Worm (Caenorhabditis elegans) whole organism, young adult: ENCODE data around the gene B0507.1.
A peak's percentile ranks its signal among the peaks of the same experiment; 100 is the strongest.

Experiments
- B0019.2 ChIP-seq: fragments of 200-800 bp; sonication (Bioruptor generic); conservative IDR thresholded peaks from 2 replicates; pipeline ENCODE4 v1.3.6; 2022; ENCODE audit warnings: missing genetic modification reagents, missing genetic modification characterization, missing compliant biosample characterization
- C06A6.2 ChIP-seq: fragments of 200-800 bp; sonication (Bioruptor generic); conservative IDR thresholded peaks from 2 replicates; pipeline ENCODE4 v1.3.6; 2022; ENCODE audit warnings: missing genetic modification characterization, missing compliant biosample characterization
- C17E4.6 ChIP-seq: fragments of 200-800 bp; sonication (Bioruptor generic); IDR thresholded peaks from 2 replicates; pipeline ENCODE4 v1.3.6; 2022; ENCODE audit warnings: missing genetic modification reagents, missing genetic modification characterization, missing compliant biosample characterization
- T26A5.8 ChIP-seq: sonication (generic microtip); optimal IDR thresholded peaks from 2 replicates; lab custom pipeline; 2016; ENCODE audit warnings: missing genetic modification characterization, missing compliant biosample characterization
- Y53F4B.3 ChIP-seq: fragments of 200-800 bp; sonication (Bioruptor generic); IDR thresholded peaks from 2 replicates; pipeline ENCODE4 v1.3.6; 2022; ENCODE audit warnings: missing genetic modification reagents, missing genetic modification characterization, missing compliant biosample characterization
- Y56A3A.18 ChIP-seq: fragments of 200-800 bp; sonication (Bioruptor generic); IDR thresholded peaks from 2 replicates; pipeline ENCODE4 v1.3.6; 2022; ENCODE audit warnings: missing genetic modification reagents, missing genetic modification characterization, missing compliant biosample characterization
- Y67H2A.10 ChIP-seq: fragments of 200-800 bp; sonication (Bioruptor generic); conservative IDR thresholded peaks from 2 replicates; pipeline ENCODE4 v1.3.6; 2022; ENCODE audit warnings: missing genetic modification reagents, missing genetic modification characterization, missing compliant biosample characterization
- Y95B8A.8 ChIP-seq: fragments of 200-800 bp; sonication (Bioruptor generic); IDR thresholded peaks from 2 replicates; pipeline ENCODE4 v1.3.6; 2022; ENCODE audit warnings: missing genetic modification reagents, missing genetic modification characterization, missing compliant biosample characterization
- akir-1 ChIP-seq: fragments of 200-800 bp; sonication (Bioruptor generic); optimal IDR thresholded peaks from 2 replicates; lab custom pipeline; 2018; ENCODE audit warnings: mild to moderate bottlenecking, missing genetic modification characterization, moderate library complexity, missing compliant biosample characterization
- ama-1 ChIP-seq, 3 experiments: fragments of 150-350 bp in 1 of 3; sonication (generic microtip) in 2 of 3; optimal IDR thresholded peaks; 2 replicates each; lab custom pipeline; 2014 to 2018; ENCODE audit warnings: missing biosample characterization in 2 of 3, missing genetic modification characterization in 2 of 3, missing genetic modification reagents in 2 of 3
- attf-5 ChIP-seq: fragments of 200-800 bp; sonication (Bioruptor generic); optimal IDR thresholded peaks from 2 replicates; lab custom pipeline; 2018; ENCODE audit warnings: mild to moderate bottlenecking, missing genetic modification characterization, missing compliant biosample characterization
- attf-6 ChIP-seq: fragments of 200-800 bp; sonication (Bioruptor generic); IDR thresholded peaks from 2 replicates; pipeline ENCODE4 v1.3.6; 2022; ENCODE audit warnings: missing genetic modification reagents, missing genetic modification characterization, missing compliant biosample characterization
- cebp-1 ChIP-seq, 2 experiments: fragments of 200-800 bp in 1 of 2; sonication (Bioruptor generic) in 1 of 2; sonication (generic microtip) in 1 of 2; IDR thresholded peaks in 1 of 2; optimal IDR thresholded peaks in 1 of 2; 2 replicates each; pipeline versions ENCODE4 v1.3.6 to Lab custom; 2017 to 2022; ENCODE audit warnings: missing compliant biosample characterization in 2 of 2, missing genetic modification characterization in 2 of 2, mild to moderate bottlenecking in 1 of 2, missing genetic modification reagents in 1 of 2, moderate library complexity in 1 of 2
- ceh-27 ChIP-seq: fragments of 200-800 bp; sonication (Bioruptor generic); optimal IDR thresholded peaks from 2 replicates; lab custom pipeline; 2018; ENCODE audit warnings: mild to moderate bottlenecking, missing genetic modification characterization, moderate library complexity, missing compliant biosample characterization
- ceh-91 ChIP-seq: fragments of 200-800 bp; sonication (Bioruptor generic); IDR thresholded peaks from 2 replicates; pipeline ENCODE4 v1.3.6; 2022; ENCODE audit warnings: missing genetic modification reagents, missing genetic modification characterization, missing compliant biosample characterization
- die-1 ChIP-seq: sonication (generic microtip); optimal IDR thresholded peaks from 2 replicates; lab custom pipeline; 2016; ENCODE audit warnings: missing genotype, mild to moderate bottlenecking, missing genetic modification characterization, missing compliant biosample characterization
- dpff-1 ChIP-seq: sonication (generic microtip); optimal IDR thresholded peaks from 2 replicates; lab custom pipeline; 2017; ENCODE audit warnings: mild to moderate bottlenecking, missing genetic modification characterization, missing compliant biosample characterization
- egl-44 ChIP-seq: fragments of 200-800 bp; sonication (Bioruptor generic); IDR thresholded peaks from 2 replicates; pipeline ENCODE4 v1.3.6; 2022; ENCODE audit warnings: missing genetic modification reagents, missing genetic modification characterization, missing compliant biosample characterization
- egrh-3 ChIP-seq: fragments of 200-800 bp; sonication (Bioruptor generic); IDR thresholded peaks from 2 replicates; pipeline ENCODE4 v1.3.6; 2022; ENCODE audit warnings: missing genetic modification reagents, missing genetic modification characterization, missing compliant biosample characterization
- ets-4 ChIP-seq: fragments of 200-800 bp; sonication (Bioruptor generic); optimal IDR thresholded peaks from 2 replicates; lab custom pipeline; 2018; ENCODE audit warnings: mild to moderate bottlenecking, missing genetic modification characterization, missing compliant biosample characterization
- hmg-1.2 ChIP-seq: fragments of 200-800 bp; sonication (Bioruptor generic); IDR thresholded peaks from 2 replicates; pipeline ENCODE4 v1.3.6; 2022; ENCODE audit warnings: missing genetic modification reagents, missing genetic modification characterization, missing compliant biosample characterization
- hrde-1 ChIP-seq: sonication (generic microtip); optimal IDR thresholded peaks from 2 replicates; lab custom pipeline; 2016; ENCODE audit warnings: missing genetic modification characterization, mild to moderate bottlenecking, missing compliant biosample characterization, moderate library complexity, missing genotype, missing genetic modification reagents, borderline replicate concordance
- hsf-1 ChIP-seq: fragments of 200-800 bp; sonication (Bioruptor generic); IDR thresholded peaks from 2 replicates; pipeline ENCODE4 v1.3.6; 2022; ENCODE audit warnings: missing genetic modification reagents, missing genetic modification characterization, missing compliant biosample characterization
- lag-1 ChIP-seq: fragments of 200-800 bp; sonication (Bioruptor generic); IDR thresholded peaks from 2 replicates; pipeline ENCODE4 v1.3.6; 2022; ENCODE audit warnings: missing genetic modification reagents, missing genetic modification characterization, missing compliant biosample characterization
- let-526 ChIP-seq: fragments of 200-800 bp; sonication (Bioruptor generic); IDR thresholded peaks from 2 replicates; pipeline ENCODE4 v1.3.6; 2022; ENCODE audit warnings: missing genetic modification reagents, missing genetic modification characterization, missing compliant biosample characterization
- lir-1 ChIP-seq: fragments of 200-800 bp; sonication (Bioruptor generic); conservative IDR thresholded peaks from 2 replicates; pipeline ENCODE4 v1.3.6; 2022; ENCODE audit warnings: missing genetic modification reagents, missing genetic modification characterization, missing compliant biosample characterization
- lsy-27 ChIP-seq: sonication (generic microtip); optimal IDR thresholded peaks from 2 replicates; lab custom pipeline; 2017; ENCODE audit warnings: missing genetic modification characterization, mild to moderate bottlenecking, missing compliant biosample characterization, antibody characterized with exemption, missing genotype, borderline replicate concordance; ENCODE audit not compliant: insufficient read depth
- mcd-1 ChIP-seq: fragments of 200-800 bp; sonication (Bioruptor generic); IDR thresholded peaks from 2 replicates; pipeline ENCODE4 v1.3.6; 2022; ENCODE audit warnings: missing genetic modification reagents, missing genetic modification characterization, missing compliant biosample characterization
- mel-28 ChIP-seq: sonication (generic microtip); optimal IDR thresholded peaks from 2 replicates; lab custom pipeline; 2016; ENCODE audit warnings: borderline replicate concordance, mild to moderate bottlenecking, missing genetic modification characterization, missing compliant biosample characterization
- mxl-1 ChIP-seq: sonication (generic microtip); optimal IDR thresholded peaks from 2 replicates; lab custom pipeline; 2016; ENCODE audit warnings: missing genetic modification characterization, missing compliant biosample characterization
- nhr-179 ChIP-seq: sonication (generic microtip); optimal IDR thresholded peaks from 2 replicates; lab custom pipeline; 2016; ENCODE audit warnings: mild to moderate bottlenecking, missing genetic modification characterization, missing compliant biosample characterization
- nhr-80 ChIP-seq: sonication (generic microtip); optimal IDR thresholded peaks from 2 replicates; lab custom pipeline; 2016; ENCODE audit warnings: missing genetic modification characterization, missing compliant biosample characterization
- rpc-1 ChIP-seq, 2 experiments: fragments of 150-350 bp in 1 of 2; sonication (generic microtip) in 1 of 2; optimal IDR thresholded peaks; 2 replicates each; lab custom pipeline; 2014 to 2018; ENCODE audit warnings: missing biosample characterization in 1 of 2, missing genetic modification characterization in 1 of 2, missing genetic modification reagents in 1 of 2, missing genotype in 1 of 2
- sdz-38 ChIP-seq: sonication (generic microtip); optimal IDR thresholded peaks from 2 replicates; lab custom pipeline; 2016; ENCODE audit warnings: missing genotype, missing genetic modification characterization, missing compliant biosample characterization
- tlf-1 ChIP-seq: fragments of 200-800 bp; sonication (Bioruptor generic); optimal IDR thresholded peaks from 2 replicates; lab custom pipeline; 2018; ENCODE audit warnings: mild to moderate bottlenecking, missing genetic modification characterization, missing compliant biosample characterization
- zfh-2 ChIP-seq: fragments of 200-800 bp; sonication (Bioruptor generic); conservative IDR thresholded peaks from 2 replicates; pipeline ENCODE4 v1.3.6; 2022; ENCODE audit warnings: missing genetic modification reagents, missing genetic modification characterization, missing compliant biosample characterization
- zim-3 ChIP-seq: sonication (generic microtip); optimal IDR thresholded peaks from 2 replicates; lab custom pipeline; 2017; ENCODE audit warnings: mild to moderate bottlenecking, missing genetic modification characterization, moderate library complexity, missing compliant biosample characterization
- ztf-28 ChIP-seq: fragments of 200-800 bp; sonication (Bioruptor generic); IDR thresholded peaks from 2 replicates; pipeline ENCODE4 v1.3.6; 2022; ENCODE audit warnings: missing genetic modification reagents, missing genetic modification characterization, missing compliant biosample characterization

Gene B0507.1

ce11 chrV:8771599-8771998, 4.8 kb upstream of the B0507.1 start, which contains the start of gene srx-115 (continued):
- no peak for TF ChIP-seq mel-28 (tag; lab: Kevin White, UChicago)

DNA sequence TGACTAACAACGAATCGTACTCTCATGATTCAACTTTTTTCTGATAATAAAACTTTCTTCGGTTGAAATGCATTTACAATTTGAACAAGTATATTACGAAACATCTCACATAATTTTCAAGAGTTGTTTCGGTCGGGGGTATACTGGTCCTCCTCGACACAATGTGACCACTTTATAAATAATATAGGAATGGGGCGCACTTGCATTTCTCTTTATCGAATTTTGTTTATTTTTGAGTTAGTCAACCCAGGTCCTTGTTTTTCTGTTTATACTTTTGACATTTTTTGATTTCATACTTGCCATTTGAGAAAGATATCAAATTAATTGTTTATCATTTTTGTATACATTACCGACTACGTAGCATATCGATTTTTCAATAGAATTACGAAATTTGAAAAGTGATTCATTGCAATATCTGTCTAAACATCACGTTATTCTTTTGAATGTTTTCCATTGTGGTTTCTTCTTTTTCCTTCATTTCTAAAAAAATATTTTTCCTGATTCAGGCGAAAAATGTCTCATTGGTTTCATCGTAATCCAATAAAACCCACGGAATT, 2.5 kb upstream of the B0507.1 start, which contains the start of gene B0507.2:
Gene B0507.2 (plus strand): TSS at position 507 of the 557 bp plus-strand sequence.
- TF ChIP-seq nhr-80 (tag; lab: Kevin White, UChicago) (peak; percentile 36), ets-4 (GFP tag; lab: Kevin White, UChicago) (no peak), sdz-38 (no peak), let-526 (GFP tag; lab: Robert Waterston, UW) (no peak), hrde-1 (tag; lab: Kevin White, UChicago) (no peak), lsy-27 (tag; lab: Kevin White, UChicago) (no peak), egrh-3 (GFP tag; lab: Robert Waterston, UW) (no peak), ceh-27 (GFP tag; lab: Kevin White, UChicago) (peak; percentile 53), hsf-1 (GFP tag; lab: Robert Waterston, UW) (no peak), akir-1 (GFP tag; lab: Kevin White, UChicago) (no peak), cebp-1 (GFP tag; IDR thresholded peaks at IDR 0.05; lab: Robert Waterston, UW) (no peak), cebp-1 (tag; optimal IDR thresholded peaks at IDR 0.05; lab: Kevin White, UChicago) (peak; percentile 76)
- TF ChIP-seq, all 124 proteins: peak for 3

DNA sequence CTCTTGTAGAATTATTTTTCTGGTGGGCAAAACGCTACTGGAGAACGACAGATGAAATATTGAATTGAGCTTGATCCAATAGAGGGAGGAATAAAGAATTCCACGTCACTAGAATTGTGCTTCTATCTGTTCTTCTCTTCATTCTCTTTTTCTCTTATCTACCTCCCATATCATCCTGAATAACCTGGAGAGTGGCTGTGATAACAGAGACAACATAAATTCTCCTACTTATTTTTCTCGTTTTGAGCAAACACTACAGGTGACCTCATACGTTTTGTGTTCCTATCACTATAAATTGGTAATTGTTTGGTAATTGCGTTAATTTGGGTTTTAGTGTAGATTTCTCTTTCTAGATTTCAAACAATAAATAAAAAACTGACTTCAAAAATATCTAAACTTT, 4.8 kb downstream of the B0507.1 start:
- peak; percentile 33 for TF ChIP-seq nhr-80 (tag; lab: Kevin White, UChicago)
- TF ChIP-seq rpc-1 (optimal IDR thresholded peaks at IDR 0.05; lab: Kevin White, UChicago), result no peak
- no peak for TF ChIP-seq rpc-1 (tag; optimal IDR thresholded peaks at IDR 0.05; lab: Kevin White, UChicago)

ce11 chrV:8782112-8782511, 5.7 kb downstream of the B0507.1 start:
- TF ChIP-seq ceh-27 (GFP tag; lab: Kevin White, UChicago), result peak; percentile 8
- no peak for TF ChIP-seq C06A6.2 (GFP tag; lab: Robert Waterston, UW)
- TF ChIP-seq attf-6 (GFP tag; lab: Robert Waterston, UW), result no peak

- TF ChIP-seq zim-3 (tag; lab: Kevin White, UChicago), result no peak
- TF ChIP-seq nhr-179 (tag; lab: Kevin White, UChicago), result no peak
- no peak for TF ChIP-seq dpff-1 (tag; lab: Kevin White, UChicago)
- TF ChIP-seq Y95B8A.8 (GFP tag; lab: Robert Waterston, UW), result no peak
- TF ChIP-seq die-1, result no peak
- TF ChIP-seq Y53F4B.3, result no peak
- no peak for TF ChIP-seq mxl-1 (tag; lab: Kevin White, UChicago)
- no peak for TF ChIP-seq ceh-91
- peak; percentile 73 for TF ChIP-seq zfh-2 (GFP tag; lab: Robert Waterston, UW)
- no peak for TF ChIP-seq lag-1 (GFP tag; lab: Robert Waterston, UW)
- peak; percentile 11 for TF ChIP-seq nhr-80 (tag; lab: Kevin White, UChicago)
- TF ChIP-seq attf-5, result no peak
- TF ChIP-seq tlf-1 (GFP tag; lab: Kevin White, UChicago), result no peak
- TF ChIP-seq hmg-1.2 (GFP tag; lab: Robert Waterston, UW), result no peak
These were observed 8.1 kb downstream of the B0507.1 start for ce11 chrV:8784485-8784884.

DNA sequence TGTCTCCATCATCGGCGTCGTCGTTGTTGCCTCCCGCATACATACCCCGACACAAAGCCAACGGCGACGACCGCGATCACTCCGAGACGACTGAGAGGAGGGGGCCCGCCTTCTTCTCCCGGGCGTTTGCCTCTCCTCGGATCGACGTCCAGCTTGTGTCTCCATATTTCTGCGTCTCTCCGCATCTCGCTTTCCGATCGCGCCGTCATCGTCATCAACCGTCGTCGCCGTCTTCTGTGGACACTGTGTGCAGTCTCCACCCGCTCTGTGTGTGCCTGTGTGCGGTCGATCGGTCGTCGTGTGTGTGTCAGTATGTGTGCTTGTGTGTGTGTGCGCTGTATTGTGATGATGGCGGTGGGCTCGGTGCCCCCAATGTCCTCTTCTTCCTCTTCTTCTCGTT, 9.2 kb downstream of the B0507.1 start:
- TF ChIP-seq Y67H2A.10 (GFP tag; lab: Robert Waterston, UW) (no peak), attf-5 (peak; percentile 68), ztf-28 (GFP tag; lab: Robert Waterston, UW) (no peak), mcd-1 (peak; percentile 58), egl-44 (peak; percentile 43; the same call in 1 of the 2 replicates), lir-1 (GFP tag; lab: Robert Waterston, UW) (no peak), let-526 (GFP tag; lab: Robert Waterston, UW) (no peak), Y56A3A.18 (no peak), ama-1 (optimal IDR thresholded peaks at IDR 0.05; lab: Kevin White, UChicago) (no peak), ama-1 (GFP tag; optimal IDR thresholded peaks at IDR 0.05; lab: Kevin White, UChicago) (no peak), C17E4.6 (no peak), B0019.2 (GFP tag; lab: Robert Waterston, UW) (no peak), T26A5.8 (no peak)
